Worm (Caenorhabditis elegans): Measurements from ENCODE around the gene cbn-1.

cbn-1 gene

ce11 chrII:333853-334449, 1.6 kb upstream of the cbn-1 start:
- TF ChIP-seq mdt-29 (GFP tag; IDR thresholded peaks at IDR 0.05) (no peak), jun-1 (tag; optimal IDR thresholded peaks at IDR 0.05) (no peak), lim-7 (GFP tag; IDR thresholded peaks at IDR 0.05) (no peak), ctbp-1 (GFP tag; IDR thresholded peaks at IDR 0.05) (no peak), skn-1 (tag; optimal IDR thresholded peaks at IDR 0.05) (no peak), mxl-3 (GFP tag; optimal IDR thresholded peaks at IDR 0.05) (no peak), unc-62 (GFP tag; optimal IDR thresholded peaks at IDR 0.05 in 1 of 2) (peak in 1 of 2 experiments; percentile 60), unc-62 (tag; optimal IDR thresholded peaks at IDR 0.05) (no peak), F44E2.7 (GFP tag; IDR thresholded peaks at IDR 0.05) (no peak), pqm-1 (tag; optimal IDR thresholded peaks at IDR 0.05) (peak; percentile 1), nhr-111 (GFP tag; optimal IDR thresholded peaks at IDR 0.05) (no peak), lir-3 (tag; optimal IDR thresholded peaks at IDR 0.05) (no peak), aha-1 (tag) (peak; percentile 85), hlh-11 (tag; optimal IDR thresholded peaks at IDR 0.05) (no peak), dmd-9 (GFP tag; IDR thresholded peaks at IDR 0.05) (no peak), sdz-12 (GFP tag; optimal IDR thresholded peaks at IDR 0.05) (no peak), F37D6.2 (tag; optimal IDR thresholded peaks at IDR 0.05) (no peak), fos-1 (tag; optimal IDR thresholded peaks at IDR 0.05) (no peak)

DNA sequence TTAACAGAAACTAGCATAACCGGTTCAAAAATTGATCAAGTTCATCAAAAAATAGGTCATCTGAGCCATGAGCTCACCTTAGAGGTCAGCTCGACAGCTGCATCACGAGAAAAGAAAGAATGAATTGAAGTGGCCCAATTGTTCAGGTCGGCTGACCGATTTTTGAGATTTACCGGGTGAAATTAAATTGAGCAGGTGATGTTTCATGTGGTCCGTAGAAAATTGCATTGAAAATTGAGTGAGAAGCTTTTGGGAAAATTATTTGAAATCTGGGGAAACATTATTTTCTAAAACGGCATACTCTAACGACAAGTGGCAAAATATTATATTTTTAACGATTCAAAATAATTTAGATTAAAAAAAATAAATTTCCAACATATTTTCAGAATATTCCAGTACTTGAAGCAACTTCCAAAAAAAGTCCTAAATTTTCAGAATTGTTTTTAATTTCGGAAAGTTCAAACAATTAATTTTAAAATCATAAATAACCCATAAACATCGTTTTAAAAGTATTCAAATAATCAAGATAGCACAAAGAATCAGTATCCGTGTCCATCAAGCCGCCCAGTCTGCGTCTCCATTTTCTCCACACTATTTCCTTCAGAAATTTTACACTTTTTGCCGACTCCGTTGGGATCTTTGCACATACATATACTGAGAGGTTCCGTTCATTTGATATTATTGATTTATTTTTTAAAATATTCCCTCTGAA, 6.5 kb downstream of the cbn-1 start, which contains the start of gene sgcb-1:
TSS of gene sgcb-1 (plus strand) at position 662 of the 712 bp plus-strand sequence.
- TF ChIP-seq aha-1 (tag) (peak; percentile 56), hlh-11 (tag; optimal IDR thresholded peaks at IDR 0.05) (peak; percentile 6), hlh-30 (tag; optimal IDR thresholded peaks at IDR 0.05; ENCODE audit: insufficient read depth) (peak; percentile 24), rbr-2 (tag; optimal IDR thresholded peaks at IDR 0.05) (no peak)

DNA sequence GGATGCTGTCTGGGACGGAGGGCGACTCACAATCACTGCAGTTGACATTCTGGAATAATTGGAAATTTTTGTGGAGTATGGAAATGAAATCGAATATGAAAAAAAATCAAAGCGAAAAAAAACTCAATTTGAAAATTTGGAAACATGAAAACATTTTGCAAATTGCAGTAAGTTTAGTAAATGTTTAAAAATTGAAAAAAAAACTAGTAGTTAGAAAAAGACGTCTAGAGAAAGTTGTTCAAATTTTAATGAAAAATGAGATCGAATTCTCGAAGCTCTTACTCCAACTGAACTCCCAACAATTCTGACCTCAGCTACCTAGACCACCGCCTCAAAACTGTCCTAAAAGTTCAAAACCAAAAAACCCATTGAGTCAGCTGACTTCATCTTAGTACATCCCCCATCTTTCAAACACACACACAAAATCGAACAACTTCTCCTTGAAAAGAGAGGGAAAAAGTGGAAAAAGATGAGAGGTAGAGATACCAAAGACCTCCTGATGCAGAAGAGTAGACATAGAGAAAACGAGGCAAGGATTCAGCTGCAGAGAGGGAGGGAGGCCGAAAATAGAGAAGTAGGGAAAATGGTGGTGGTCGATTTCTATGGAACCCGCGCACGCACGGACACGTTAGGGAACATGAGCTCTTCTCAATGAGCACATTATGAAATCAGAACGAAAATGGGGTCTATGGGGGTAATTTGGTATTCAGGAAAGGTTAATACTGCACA, 9.1 kb downstream of the cbn-1 start, which contains the start of gene K01A2.10:
TSS of gene K01A2.10 (minus strand) at position 51 of the 729 bp plus-strand sequence.
- TF ChIP-seq hmg-1.1 (GFP tag; IDR thresholded peaks at IDR 0.05): peak; percentile 60
- TF ChIP-seq hlh-30 (tag; optimal IDR thresholded peaks at IDR 0.05; ENCODE audit: insufficient read depth): peak; percentile 92
- TF ChIP-seq aha-1 (tag): peak; percentile 94
- no peak for TF ChIP-seq nhr-237 (tag; optimal IDR thresholded peaks at IDR 0.05)
- no peak for TF ChIP-seq F26F4.8 (GFP tag; conservative IDR thresholded peaks at IDR 0.05)
- TF ChIP-seq nhr-28 (tag; optimal IDR thresholded peaks at IDR 0.05): peak; percentile 55
- TF ChIP-seq ceh-20 (GFP tag; IDR thresholded peaks at IDR 0.05): no peak
- TF ChIP-seq ceh-28 (tag; optimal IDR thresholded peaks at IDR 0.05): peak; percentile 11
- TF ChIP-seq fos-1 (tag; optimal IDR thresholded peaks at IDR 0.05): no peak
- TF ChIP-seq nhr-48 (tag; optimal IDR thresholded peaks at IDR 0.05): no peak
- TF ChIP-seq ama-1 (optimal IDR thresholded peaks at IDR 0.05): no peak
- peak in 1 of 2 experiments; percentile 47 for TF ChIP-seq mdl-1 (tag; optimal IDR thresholded peaks at IDR 0.05)
- TF ChIP-seq lsy-2 (tag; optimal IDR thresholded peaks at IDR 0.05): peak; percentile 47 to 64
- TF ChIP-seq vab-7 (GFP tag; IDR thresholded peaks at IDR 0.05): no peak
- no peak for TF ChIP-seq gei-8 (GFP tag; optimal IDR thresholded peaks at IDR 0.05)
- no peak for TF ChIP-seq Y105C5A.15 (GFP tag; IDR thresholded peaks at IDR 0.05)
- peak; percentile 10 for TF ChIP-seq dpl-1 (GFP tag; optimal IDR thresholded peaks at IDR 0.05)
- TF ChIP-seq nhr-11 (tag; optimal IDR thresholded peaks at IDR 0.05): peak; percentile 42
- TF ChIP-seq unc-62 (GFP tag; optimal IDR thresholded peaks at IDR 0.05 in 1 of 2): peak in 1 of 2 experiments; percentile 55
- TF ChIP-seq unc-62 (tag; optimal IDR thresholded peaks at IDR 0.05): no peak
- TF ChIP-seq D1046.2 (GFP tag; IDR thresholded peaks at IDR 0.05): peak; percentile 48; the same call in 1 of the 2 replicates
- peak; percentile 46 for TF ChIP-seq mep-1 (tag; optimal IDR thresholded peaks at IDR 0.05)
- no peak for TF ChIP-seq spr-3 (GFP tag; optimal IDR thresholded peaks at IDR 0.05)
- TF ChIP-seq fkh-10 (GFP tag; optimal IDR thresholded peaks at IDR 0.05): peak; percentile 2
- TF ChIP-seq F37D6.2 (tag; optimal IDR thresholded peaks at IDR 0.05): no peak
- TF ChIP-seq ceh-82 (tag; optimal IDR thresholded peaks at IDR 0.05): no peak
- TF ChIP-seq hif-1 (tag; optimal IDR thresholded peaks at IDR 0.05): peak in 1 of 2 experiments; percentile 21
- TF ChIP-seq hlh-11 (tag; optimal IDR thresholded peaks at IDR 0.05): peak; percentile 32
- TF ChIP-seq zip-11 (GFP tag; IDR thresholded peaks at IDR 0.05): no peak
- no peak for TF ChIP-seq ceh-62 (tag; optimal IDR thresholded peaks at IDR 0.05)
- peak; percentile 33 for TF ChIP-seq rbr-2 (tag; optimal IDR thresholded peaks at IDR 0.05)
- no peak for TF ChIP-seq lin-39 (tag; optimal IDR thresholded peaks at IDR 0.05)

Measured in whole organism, L4 larva.